Worm (Caenorhabditis elegans) whole organism, L4 larva: Measurements from ENCODE around the gene R04D3.3.

Experiments
- F44E2.7 ChIP-seq: fragments of 200-800 bp; sonication (Bioruptor generic); IDR thresholded peaks from 2 replicates; pipeline ENCODE4 v2.1.2; 2022; ENCODE audit warnings: missing genetic modification characterization, missing compliant biosample characterization
- ceh-82 ChIP-seq: sonication (generic microtip); optimal IDR thresholded peaks from 2 replicates; lab custom pipeline; 2017; ENCODE audit warnings: missing biosample characterization, missing genetic modification characterization
- ces-1 ChIP-seq: fragments of 150-350 bp; sonication (generic microtip); optimal IDR thresholded peaks from 4 replicates; lab custom pipeline; 2014; ENCODE audit warnings: missing biosample characterization, missing genetic modification reagents, missing genetic modification characterization
- dve-1 ChIP-seq: sonication (generic microtip); optimal IDR thresholded peaks from 2 replicates; lab custom pipeline; 2017; ENCODE audit warnings: antibody characterized with exemption, mild to moderate bottlenecking, missing genetic modification characterization, missing compliant biosample characterization; ENCODE audit not compliant: insufficient read depth
- fos-1 ChIP-seq: fragments of 150-350 bp; optimal IDR thresholded peaks from 2 replicates; lab custom pipeline; 2014; ENCODE audit warnings: missing biosample characterization, missing genetic modification characterization
- lin-15B ChIP-seq: fragments of 150-350 bp; sonication (generic microtip); optimal IDR thresholded peaks from 3 replicates; lab custom pipeline; 2014; ENCODE audit warnings: missing biosample characterization, missing genetic modification characterization
- mdl-1 ChIP-seq, 2 experiments: fragments of 150-350 bp in 1 of 2; sonication (generic microtip) in 1 of 2; optimal IDR thresholded peaks; 2 replicates each; lab custom pipeline; 2014 to 2017; ENCODE audit warnings: missing biosample characterization in 2 of 2, missing genetic modification characterization in 2 of 2
- nhr-28 ChIP-seq: fragments of 150-350 bp; optimal IDR thresholded peaks from 2 replicates; lab custom pipeline; 2014; ENCODE audit warnings: missing biosample characterization, missing genetic modification characterization
- unc-130 ChIP-seq: sonication (generic microtip); optimal IDR thresholded peaks from 2 replicates; lab custom pipeline; 2016; ENCODE audit warnings: missing genetic modification reagents, missing genetic modification characterization, missing compliant biosample characterization
- unc-39 ChIP-seq: sonication (generic microtip); optimal IDR thresholded peaks from 2 replicates; lab custom pipeline; 2017; ENCODE audit warnings: missing biosample characterization, missing genetic modification characterization

- TF ChIP-seq dve-1 (no peak), lin-15B (no peak), mdl-1 (tag; optimal IDR thresholded peaks at IDR 0.05; lab: Kevin White, UChicago) (no peak), ceh-82 (tag; lab: Kevin White, UChicago) (no peak), unc-39 (tag; lab: Kevin White, UChicago) (no peak), fos-1 (tag; lab: Kevin White, UChicago) (no peak), F44E2.7 (GFP tag; lab: Robert Waterston, UW) (no peak), ces-1 (GFP tag; lab: Kevin White, UChicago) (no peak), nhr-28 (tag; lab: Kevin White, UChicago) (no peak), unc-130 (GFP tag; lab: Kevin White, UChicago) (no peak)
Measured at ce11 chrX:13245090-13245489, 45.3 kb downstream of the R04D3.3 start, which contains the start of gene hpl-1.
